Worm (Caenorhabditis elegans) whole organism, midembryonic: ENCODE data around the gene mbf-1.

ENCODE experiments used
- T22C8.4 ChIP-seq: fragments of 200-800 bp; sonication (Bioruptor generic); IDR thresholded peaks from 2 replicates; pipeline ENCODE4 v1.3.6; 2022; ENCODE audit warnings: missing genetic modification characterization, missing compliant biosample characterization
- cog-1 ChIP-seq: sonication (generic microtip); optimal IDR thresholded peaks from 2 replicates; lab custom pipeline; 2016; ENCODE audit warnings: missing genetic modification characterization, missing compliant biosample characterization
- flt-1 ChIP-seq: fragments of 200-800 bp; sonication (Bioruptor generic); IDR thresholded peaks from 2 replicates; pipeline ENCODE4 v1.3.6; 2022; ENCODE audit warnings: missing genetic modification characterization, missing compliant biosample characterization
- klf-2 ChIP-seq: fragments of 200-800 bp; sonication (Bioruptor generic); conservative IDR thresholded peaks from 2 replicates; pipeline ENCODE4 v1.3.6; 2022; ENCODE audit warnings: missing genetic modification reagents, missing genetic modification characterization, missing compliant biosample characterization
- med-1 ChIP-seq: sonication (generic microtip); optimal IDR thresholded peaks from 2 replicates; lab custom pipeline; 2017; ENCODE audit warnings: missing genetic modification characterization, mild to moderate bottlenecking, missing compliant biosample characterization, antibody characterized with exemption, missing genetic modification reagents; ENCODE audit not compliant: insufficient read depth
- ref-1 ChIP-seq: fragments of 200-800 bp; sonication (Bioruptor generic); conservative IDR thresholded peaks from 2 replicates; pipeline ENCODE4 v1.3.6; 2022; ENCODE audit warnings: missing genetic modification reagents, missing genetic modification characterization, missing compliant biosample characterization
- ztf-23 ChIP-seq: fragments of 200-800 bp; sonication (Bioruptor generic); IDR thresholded peaks from 2 replicates; pipeline ENCODE4 v1.3.6; 2022; ENCODE audit warnings: missing genetic modification reagents, missing genetic modification characterization, missing compliant biosample characterization
- ztf-29 ChIP-seq: fragments of 200-800 bp; sonication (Bioruptor generic); IDR thresholded peaks from 2 replicates; pipeline ENCODE4 v1.3.6; 2022; ENCODE audit warnings: missing genetic modification reagents, missing genetic modification characterization, missing compliant biosample characterization

ce11 chrIV:11480027-11480896 lies at the start of gene mbf-1, which contains the start of gene nse-4:
- TF ChIP-seq ztf-29 (no peak), flt-1 (GFP tag; lab: Robert Waterston, UW) (no peak), ztf-23 (GFP tag; lab: Robert Waterston, UW) (no peak), ref-1 (no peak), cog-1 (peak; percentile 16), med-1 (GFP tag; lab: Kevin White, UChicago) (no peak), T22C8.4 (GFP tag; lab: Robert Waterston, UW) (no peak), klf-2 (GFP tag; lab: Robert Waterston, UW) (no peak)
